Worm (Caenorhabditis elegans) whole organism, L1 larva: ENCODE results near the gene F20D6.15.

Source experiments
- alr-1 ChIP-seq: fragments of 200-800 bp; sonication (Bioruptor generic); optimal IDR thresholded peaks from 2 replicates; lab custom pipeline; 2018; ENCODE audit warnings: borderline replicate concordance, mild to moderate bottlenecking, missing genetic modification characterization, missing compliant biosample characterization
- fkh-8 ChIP-seq: sonication (generic microtip); optimal IDR thresholded peaks from 2 replicates; lab custom pipeline; 2016; ENCODE audit warnings: mild to moderate bottlenecking, missing genetic modification characterization, missing compliant biosample characterization
- isw-1 ChIP-seq: fragments of 200-800 bp; sonication (Bioruptor generic); IDR thresholded peaks from 2 replicates; pipeline ENCODE4 v1.3.6; 2022; ENCODE audit warnings: missing genetic modification characterization, missing compliant biosample characterization
- lin-39 ChIP-seq: fragments of 150-350 bp; optimal IDR thresholded peaks from 2 replicates; lab custom pipeline; 2014; ENCODE audit warnings: missing biosample characterization, missing genetic modification reagents, missing genetic modification characterization
- lir-3 ChIP-seq: sonication (generic microtip); optimal IDR thresholded peaks from 2 replicates; lab custom pipeline; 2016; ENCODE audit warnings: mild to moderate bottlenecking, missing genetic modification characterization, moderate library complexity, missing compliant biosample characterization; ENCODE audit not compliant: poor library complexity
- lsy-2 ChIP-seq, 2 experiments: fragments of 150-350 bp; optimal IDR thresholded peaks; 2 replicates each; lab custom pipeline; 2014; ENCODE audit warnings: missing biosample characterization in 2 of 2, missing genetic modification characterization in 2 of 2
- mdl-1 ChIP-seq, 2 experiments: fragments of 150-350 bp; optimal IDR thresholded peaks; 2 replicates each; lab custom pipeline; 2014 to 2017; ENCODE audit warnings: missing biosample characterization in 2 of 2, missing genetic modification characterization in 2 of 2, inconsistent platforms in 1 of 2
- pqm-1 ChIP-seq: sonication (generic microtip); optimal IDR thresholded peaks from 3 replicates; lab custom pipeline; 2017; ENCODE audit warnings: missing biosample characterization, missing genetic modification characterization
- tlp-1 ChIP-seq: fragments of 150-350 bp; optimal IDR thresholded peaks from 2 replicates; lab custom pipeline; 2014; ENCODE audit warnings: missing biosample characterization, missing genetic modification characterization
- unc-130 ChIP-seq: fragments of 150-350 bp; optimal IDR thresholded peaks from 2 replicates; lab custom pipeline; 2017; ENCODE audit warnings: missing biosample characterization, missing genetic modification characterization, inconsistent platforms
- zag-1 ChIP-seq: fragments of 150-350 bp; optimal IDR thresholded peaks from 2 replicates; lab custom pipeline; 2014; ENCODE audit warnings: missing biosample characterization, missing genetic modification characterization

- TF ChIP-seq mdl-1 (tag; optimal IDR thresholded peaks at IDR 0.05; lab: Kevin White, UChicago) = no peak
- TF ChIP-seq zag-1 (tag; lab: Kevin White, UChicago) = no peak
- no peak for TF ChIP-seq lir-3
- TF ChIP-seq lin-39 = no peak
- no peak for TF ChIP-seq lsy-2 (tag; optimal IDR thresholded peaks at IDR 0.05; lab: Kevin White, UChicago)
- no peak for TF ChIP-seq alr-1
- no peak for TF ChIP-seq unc-130
- TF ChIP-seq pqm-1 (tag; lab: Kevin White, UChicago) = no peak
- peak; percentile 43 for TF ChIP-seq fkh-8 (tag; lab: Kevin White, UChicago)
- no peak for TF ChIP-seq isw-1 (GFP tag; lab: Robert Waterston, UW)
- TF ChIP-seq tlp-1 (tag; lab: Kevin White, UChicago) = no peak
Measured at ce11 chrV:8226812-8227211, 38.5 kb upstream of the F20D6.15 start, which contains the start of gene K07C11.10.
